Fruit fly (Drosophila melanogaster) whole organism, embryonic: ENCODE results near the gene CG31957.

Experiments used
- Bdp1 ChIP-seq: fragments of 200-800 bp; sonication (Bioruptor generic); optimal IDR thresholded peaks from 3 replicates; lab custom pipeline; 2016; ENCODE audit warnings: missing biosample characterization, missing genetic modification characterization
- CG13775 ChIP-seq: fragments of 200-800 bp; sonication (Bioruptor generic); optimal IDR thresholded peaks from 3 replicates; lab custom pipeline; 2017; ENCODE audit warnings: missing biosample characterization, mild to moderate bottlenecking, missing genetic modification characterization
- CG15601 ChIP-seq: fragments of 200-800 bp; sonication (Bioruptor generic); optimal IDR thresholded peaks from 3 replicates; lab custom pipeline; 2019; ENCODE audit warnings: missing biosample characterization, mild to moderate bottlenecking, missing genetic modification characterization, moderate library complexity
- CG17359 ChIP-seq: fragments of 200-800 bp; sonication (Bioruptor generic); optimal IDR thresholded peaks from 3 replicates; lab custom pipeline; 2018; ENCODE audit warnings: missing biosample characterization, mild to moderate bottlenecking, missing genetic modification characterization, moderate library complexity
- CG18011 ChIP-seq: fragments of 200-800 bp; sonication (Bioruptor generic); optimal IDR thresholded peaks from 2 replicates; lab custom pipeline; 2017; ENCODE audit warnings: missing biosample characterization, missing genetic modification characterization, mild to moderate bottlenecking, moderate library complexity, missing genotype
- CG18619 ChIP-seq: fragments of 200-800 bp; sonication (Bioruptor generic); optimal IDR thresholded peaks from 3 replicates; lab custom pipeline; 2017; ENCODE audit warnings: missing biosample characterization, mild to moderate bottlenecking, missing genetic modification characterization
- CG2116 ChIP-seq: fragments of 200-800 bp; sonication (Bioruptor generic); optimal IDR thresholded peaks from 3 replicates; lab custom pipeline; 2018; ENCODE audit warnings: missing biosample characterization, mild to moderate bottlenecking, missing genetic modification characterization
- CG3726 ChIP-seq: fragments of 200-800 bp; sonication (Bioruptor generic); IDR thresholded peaks from 3 replicates; pipeline ENCODE4, ENCODE4 v1.3.6; 2022; ENCODE audit warnings: missing biosample characterization, missing genetic modification characterization
- CG7928 ChIP-seq: fragments of 200-800 bp; sonication (Bioruptor generic); optimal IDR thresholded peaks from 2 replicates; lab custom pipeline; 2017; ENCODE audit warnings: missing biosample characterization, mild to moderate bottlenecking, missing genetic modification characterization
- CG8281 ChIP-seq: fragments of 200-800 bp; sonication (Bioruptor generic); optimal IDR thresholded peaks from 2 replicates; lab custom pipeline; 2018; ENCODE audit warnings: missing biosample characterization, mild to moderate bottlenecking, missing genetic modification characterization, moderate library complexity
- CG8290 ChIP-seq, 3 experiments: fragments of 200-800 bp; sonication (Bioruptor generic); optimal IDR thresholded peaks; 2 replicates each; lab custom pipeline; 2016 to 2019; ENCODE audit warnings: missing biosample characterization in 3 of 3, missing genetic modification characterization in 3 of 3, mild to moderate bottlenecking in 2 of 3, moderate library complexity in 1 of 3
- CG8359 ChIP-seq: fragments of 200-800 bp; sonication (Bioruptor generic); optimal IDR thresholded peaks from 2 replicates; lab custom pipeline; 2017; ENCODE audit warnings: missing biosample characterization, mild to moderate bottlenecking, missing genetic modification characterization, borderline replicate concordance
- CrebB ChIP-seq: fragments of 200-800 bp; sonication (Bioruptor generic); optimal IDR thresholded peaks from 3 replicates; lab custom pipeline; 2018; ENCODE audit warnings: missing biosample characterization, mild to moderate bottlenecking, missing genetic modification characterization
- D19B ChIP-seq: fragments of 200-800 bp; sonication (Bioruptor generic); optimal IDR thresholded peaks from 2 replicates; lab custom pipeline; 2017; ENCODE audit warnings: missing biosample characterization, mild to moderate bottlenecking, missing genetic modification characterization
- Dp ChIP-seq: fragments of 200-800 bp; sonication (Bioruptor generic); optimal IDR thresholded peaks from 2 replicates; lab custom pipeline; 2018; ENCODE audit warnings: missing biosample characterization, mild to moderate bottlenecking, missing genetic modification characterization, moderate library complexity
- Fer2 ChIP-seq: fragments of 200-800 bp; sonication (Bioruptor generic); optimal IDR thresholded peaks from 2 replicates; lab custom pipeline; 2018; ENCODE audit warnings: missing biosample characterization, mild to moderate bottlenecking, missing genetic modification characterization, moderate library complexity
- HHEX ChIP-seq: fragments of 200-800 bp; sonication (Bioruptor generic); optimal IDR thresholded peaks from 3 replicates; lab custom pipeline; 2017; ENCODE audit warnings: missing biosample characterization, mild to moderate bottlenecking, missing genetic modification characterization, missing genetic modification reagents
- Hr78 ChIP-seq, 2 experiments: fragments of 200-800 bp in 1 of 2; fragments of >200 bp in 1 of 2; sonication (Bioruptor generic) in 1 of 2; optimal IDR thresholded peaks; 2 replicates each; lab custom pipeline; 2017 to 2019; ENCODE audit warnings: missing biosample characterization in 2 of 2, missing genetic modification characterization in 2 of 2, mild to moderate bottlenecking in 1 of 2, moderate library complexity in 1 of 2
- Kr ChIP-seq: fragments of 200-800 bp; sonication (Bioruptor generic); optimal IDR thresholded peaks from 2 replicates; lab custom pipeline; 2017; ENCODE audit warnings: missing biosample characterization, mild to moderate bottlenecking, missing genetic modification characterization
- MESR4 ChIP-seq: fragments of 200-800 bp; sonication (Bioruptor generic); optimal IDR thresholded peaks from 2 replicates; lab custom pipeline; 2018; ENCODE audit warnings: missing biosample characterization, mild to moderate bottlenecking, missing genetic modification characterization, moderate library complexity
- MTF-1 ChIP-seq: fragments of 200-800 bp; sonication (Bioruptor generic); optimal IDR thresholded peaks from 2 replicates; lab custom pipeline; 2018; ENCODE audit warnings: missing biosample characterization, mild to moderate bottlenecking, missing genetic modification characterization, borderline replicate concordance
- Nf-YC ChIP-seq: fragments of 200-800 bp; optimal IDR thresholded peaks from 3 replicates; lab custom pipeline; 2019; ENCODE audit warnings: missing biosample characterization, mild to moderate bottlenecking, missing genetic modification characterization, moderate library complexity
- NfI ChIP-seq: fragments of 200-800 bp; sonication (Bioruptor generic); optimal IDR thresholded peaks from 3 replicates; lab custom pipeline; 2018; ENCODE audit warnings: missing biosample characterization, mild to moderate bottlenecking, missing genetic modification characterization, moderate library complexity
- Scr ChIP-seq: fragments of 200-800 bp; sonication (Bioruptor generic); IDR thresholded peaks from 2 replicates; pipeline ENCODE4 v1.3.6; 2022; ENCODE audit warnings: missing biosample characterization, missing genetic modification characterization; ENCODE audit not compliant: partially characterized antibody
- Sox102F ChIP-seq: fragments of 200-800 bp; sonication (Bioruptor generic); optimal IDR thresholded peaks from 2 replicates; lab custom pipeline; 2018; ENCODE audit warnings: missing biosample characterization, mild to moderate bottlenecking, missing genetic modification characterization, moderate library complexity
- Taf1 ChIP-seq: fragments of 200-800 bp; sonication (Bioruptor generic); IDR thresholded peaks from 2 replicates; pipeline ENCODE4 v1.3.6; 2022; ENCODE audit warnings: missing biosample characterization, missing genetic modification characterization
- ap ChIP-seq: fragments of 200-800 bp; sonication (Bioruptor generic); IDR thresholded peaks from 2 replicates; pipeline ENCODE4 v1.3.6; 2022; ENCODE audit warnings: missing biosample characterization, missing genetic modification characterization
- chif ChIP-seq, 2 experiments: fragments of 200-800 bp; sonication (Bioruptor generic); optimal IDR thresholded peaks; 3 replicates each; lab custom pipeline; 2016; ENCODE audit warnings: missing biosample characterization in 2 of 2, missing genetic modification characterization in 2 of 2
- chm ChIP-seq: fragments of 200-800 bp; sonication (Bioruptor generic); IDR thresholded peaks from 2 replicates; pipeline ENCODE4 v1.3.6; 2022; ENCODE audit warnings: missing biosample characterization, missing genetic modification characterization
- ci ChIP-seq: fragments of 200-800 bp; sonication (Bioruptor generic); IDR thresholded peaks from 3 replicates; pipeline ENCODE4 v1.3.6; 2022; ENCODE audit warnings: missing biosample characterization, missing genetic modification characterization
- croc ChIP-seq: fragments of 200-800 bp; sonication (Bioruptor generic); conservative IDR thresholded peaks from 3 replicates; pipeline ENCODE4 v1.3.6; 2022; ENCODE audit warnings: missing biosample characterization, missing genetic modification characterization
- eve ChIP-seq, 2 experiments: fragments of >200 bp; optimal IDR thresholded peaks; 2 replicates each; lab custom pipeline; 2017; ENCODE audit warnings: missing biosample characterization in 2 of 2, missing genetic modification characterization in 2 of 2
- gce ChIP-seq: fragments of 200-800 bp; sonication (Bioruptor generic); IDR thresholded peaks from 3 replicates; pipeline ENCODE4 v1.3.6; 2022; ENCODE audit warnings: missing biosample characterization, missing genetic modification characterization
- jigr1 ChIP-seq: fragments of 200-800 bp; sonication (Bioruptor generic); IDR thresholded peaks from 3 replicates; pipeline ENCODE4 v1.3.6; 2022; ENCODE audit warnings: missing biosample characterization, missing genetic modification characterization
- kah ChIP-seq: fragments of 200-800 bp; sonication (Bioruptor generic); optimal IDR thresholded peaks from 2 replicates; lab custom pipeline; 2018; ENCODE audit warnings: missing biosample characterization, mild to moderate bottlenecking, missing genetic modification characterization
- oc ChIP-seq: fragments of 200-800 bp; sonication (Bioruptor generic); optimal IDR thresholded peaks from 2 replicates; lab custom pipeline; 2018; ENCODE audit warnings: missing biosample characterization, mild to moderate bottlenecking, missing genetic modification characterization, moderate library complexity
- odd ChIP-seq: fragments of 200-800 bp; sonication (Bioruptor generic); optimal IDR thresholded peaks from 2 replicates; lab custom pipeline; 2017; ENCODE audit warnings: missing biosample characterization, mild to moderate bottlenecking, missing genetic modification characterization
- peb ChIP-seq: fragments of 200-800 bp; sonication (Bioruptor generic); IDR thresholded peaks from 2 replicates; pipeline ENCODE4 v1.3.6; 2022; ENCODE audit warnings: missing biosample characterization, missing genetic modification characterization
- pnt ChIP-seq: fragments of 200-800 bp; sonication (Bioruptor generic); optimal IDR thresholded peaks from 3 replicates; lab custom pipeline; 2016; ENCODE audit warnings: missing biosample characterization, missing genetic modification characterization
- salm ChIP-seq: fragments of 200-800 bp; sonication (Bioruptor generic); optimal IDR thresholded peaks from 2 replicates; lab custom pipeline; 2018; ENCODE audit warnings: missing biosample characterization, mild to moderate bottlenecking, missing genetic modification characterization
- sc ChIP-seq, 3 experiments: fragments of >200 bp in 2 of 3; fragments of 200-800 bp in 1 of 3; sonication (Bioruptor generic) in 1 of 3; optimal IDR thresholded peaks; 2 replicates in 2 of 3; 3 replicates in 1 of 3; lab custom pipeline; 2017; ENCODE audit warnings: mild to moderate bottlenecking in 1 of 3, missing biosample characterization in 1 of 3, missing genetic modification characterization in 1 of 3, missing genetic modification reagents in 1 of 3
- scrt ChIP-seq: fragments of 200-800 bp; sonication (Bioruptor generic); optimal IDR thresholded peaks from 2 replicates; lab custom pipeline; 2018; ENCODE audit warnings: missing biosample characterization, mild to moderate bottlenecking, missing genetic modification characterization, moderate library complexity
- sr ChIP-seq: fragments of 200-800 bp; sonication (Bioruptor generic); IDR thresholded peaks from 3 replicates; pipeline ENCODE4 v1.3.6; 2022; ENCODE audit warnings: missing biosample characterization, missing genetic modification characterization
- stc ChIP-seq: fragments of 200-800 bp; sonication (Bioruptor generic); IDR thresholded peaks from 2 replicates; pipeline ENCODE4 v1.3.6; 2022; ENCODE audit warnings: missing biosample characterization, missing genetic modification characterization
- stwl ChIP-seq: fragments of 200-800 bp; sonication (Bioruptor generic); optimal IDR thresholded peaks from 3 replicates; lab custom pipeline; 2018; ENCODE audit warnings: missing biosample characterization, mild to moderate bottlenecking, missing genetic modification characterization, moderate library complexity
- tgo ChIP-seq: fragments of 200-800 bp; sonication (Bioruptor generic); IDR thresholded peaks from 3 replicates; pipeline ENCODE4 v1.3.6; 2022; ENCODE audit warnings: missing biosample characterization, missing genetic modification characterization
- tin ChIP-seq: fragments of 200-800 bp; sonication (Bioruptor generic); optimal IDR thresholded peaks from 3 replicates; lab custom pipeline; 2016; ENCODE audit warnings: missing biosample characterization, missing genetic modification characterization
- trh ChIP-seq: fragments of 200-800 bp; sonication (Bioruptor generic); optimal IDR thresholded peaks from 2 replicates; lab custom pipeline; 2016; ENCODE audit warnings: missing biosample characterization, missing genetic modification characterization
- zen2 ChIP-seq: fragments of 200-800 bp; sonication (Bioruptor generic); IDR thresholded peaks from 3 replicates; pipeline ENCODE4 v1.3.6; 2022; ENCODE audit warnings: missing biosample characterization, missing genetic modification characterization; ENCODE audit not compliant: partially characterized antibody

CG31957 gene

DNA sequence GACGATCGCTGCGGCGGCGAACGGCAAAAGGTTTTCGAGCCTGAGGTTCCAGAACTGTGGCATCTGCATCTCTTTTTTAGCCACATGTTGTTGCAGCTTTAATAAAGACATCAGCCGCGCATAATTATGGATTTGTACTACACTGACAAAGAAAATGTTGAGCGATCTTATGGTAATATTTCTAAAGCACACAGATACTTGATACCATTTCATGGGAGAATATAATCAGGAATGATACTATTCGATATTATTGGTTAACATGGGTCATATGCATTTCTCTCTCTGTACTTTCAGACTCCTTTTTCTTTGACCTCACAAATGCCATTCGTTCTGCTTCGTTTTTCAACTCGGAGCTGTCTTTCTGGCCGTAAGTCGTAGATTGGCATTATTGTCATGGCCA is 20.1 kb downstream of the CG31957 start (continued):
- TF ChIP-seq sc (optimal IDR thresholded peaks at IDR 0.05; lab: Kevin White, UChicago) (no peak), sc (GFP tag; optimal IDR thresholded peaks at IDR 0.05; lab: Kevin White, UChicago) (peak; percentile 35), salm (tag; lab: Kevin White, UChicago) (peak; percentile 7), zen2 (no peak), CG2116 (GFP tag; lab: Kevin White, UChicago) (no peak), tgo (GFP tag; lab: Robert Waterston, UW) (no peak), MTF-1 (GFP tag; lab: Kevin White, UChicago) (peak; percentile 9), pnt (GFP tag; lab: Kevin White, UChicago) (peak; percentile 56), Kr (no peak), ci (GFP tag; lab: Robert Waterston, UW) (peak; percentile 63; the same call in 1 of the 3 replicates), CG3726 (GFP tag; lab: Robert Waterston, UW) (no peak), oc (tag; lab: Kevin White, UChicago) (no peak), Taf1 (no peak), D19B (no peak), sr (no peak), tin (peak; percentile 63), CG18619 (GFP tag; lab: Kevin White, UChicago) (no peak), chif (GFP tag; optimal IDR thresholded peaks at IDR 0.05; lab: Kevin White, UChicago) (peak; percentile 45 to 67), CG8281 (tag; lab: Kevin White, UChicago) (no peak), peb (GFP tag; lab: Robert Waterston, UW) (no peak), stwl (tag; lab: Kevin White, UChicago) (peak; percentile 2), chm (GFP tag; lab: Robert Waterston, UW) (peak; percentile 66; the same call in 1 of the 2 replicates), Fer2 (tag; lab: Kevin White, UChicago) (no peak), croc (GFP tag; lab: Robert Waterston, UW) (peak; percentile 48), scrt (GFP tag; lab: Kevin White, UChicago) (no peak), Dp (GFP tag; lab: Kevin White, UChicago) (no peak), Nf-YC (tag; lab: Kevin White, UChicago) (no peak), Hr78 (GFP tag; optimal IDR thresholded peaks at IDR 0.05; lab: Kevin White, UChicago) (no peak), NfI (peak; percentile 0), CrebB (tag; lab: Kevin White, UChicago) (no peak), stc (GFP tag; lab: Robert Waterston, UW) (no peak), eve (GFP tag; optimal IDR thresholded peaks at IDR 0.05; lab: Kevin White, UChicago) (peak in 1 of 2 experiments; percentile 40), trh (GFP tag; lab: Kevin White, UChicago) (no peak), jigr1 (GFP tag; lab: Robert Waterston, UW) (no peak), kah (GFP tag; lab: Kevin White, UChicago) (no peak), gce (GFP tag; lab: Robert Waterston, UW) (peak; percentile 50; the same call in 1 of the 3 replicates), CG18011 (no peak), CG8290 (GFP tag; optimal IDR thresholded peaks at IDR 0.05; lab: Kevin White, UChicago) (no peak), CG8290 (tag; optimal IDR thresholded peaks at IDR 0.05; lab: Kevin White, UChicago) (peak in 1 of 2 experiments; percentile 28), Bdp1 (GFP tag; lab: Kevin White, UChicago) (no peak), HHEX (GFP tag; lab: Kevin White, UChicago) (no peak), CG13775 (GFP tag; lab: Kevin White, UChicago) (peak; percentile 9), CG8359 (GFP tag; lab: Kevin White, UChicago) (no peak), Sox102F (GFP tag; lab: Kevin White, UChicago) (peak; percentile 12), ap (GFP tag; lab: Robert Waterston, UW) (no peak), CG15601 (tag; lab: Kevin White, UChicago) (peak; percentile 66), odd (GFP tag; lab: Kevin White, UChicago) (no peak), CG7928 (GFP tag; lab: Kevin White, UChicago) (no peak), MESR4 (GFP tag; lab: Kevin White, UChicago) (no peak), Scr (GFP tag; lab: Robert Waterston, UW) (no peak), CG17359 (peak; percentile 19)
